Worm (Caenorhabditis elegans): ENCODE measurements around the gene arc-1.

- no peak for TF ChIP-seq ztf-23 (GFP tag; IDR thresholded peaks at IDR 0.05)
- no peak for TF ChIP-seq ref-1 (GFP tag; conservative IDR thresholded peaks at IDR 0.05)
Measured at ce11 chrII:9704746-9705145, 30.0 kb downstream of the arc-1 start, which contains the start of gene Y53C12A.10.
